Worm (Caenorhabditis elegans) whole organism, midembryonic: Measurements from ENCODE around the gene T27E7.4.

Experiments
- flt-1 ChIP-seq: fragments of 200-800 bp; sonication (Bioruptor generic); IDR thresholded peaks from 2 replicates; pipeline ENCODE4 v1.3.6; 2022; ENCODE audit warnings: missing genetic modification characterization, missing compliant biosample characterization
- klf-2 ChIP-seq: fragments of 200-800 bp; sonication (Bioruptor generic); conservative IDR thresholded peaks from 2 replicates; pipeline ENCODE4 v1.3.6; 2022; ENCODE audit warnings: missing genetic modification reagents, missing genetic modification characterization, missing compliant biosample characterization
- ref-1 ChIP-seq: fragments of 200-800 bp; sonication (Bioruptor generic); conservative IDR thresholded peaks from 2 replicates; pipeline ENCODE4 v1.3.6; 2022; ENCODE audit warnings: missing genetic modification reagents, missing genetic modification characterization, missing compliant biosample characterization
- ztf-23 ChIP-seq: fragments of 200-800 bp; sonication (Bioruptor generic); IDR thresholded peaks from 2 replicates; pipeline ENCODE4 v1.3.6; 2022; ENCODE audit warnings: missing genetic modification reagents, missing genetic modification characterization, missing compliant biosample characterization
- ztf-29 ChIP-seq: fragments of 200-800 bp; sonication (Bioruptor generic); IDR thresholded peaks from 2 replicates; pipeline ENCODE4 v1.3.6; 2022; ENCODE audit warnings: missing genetic modification reagents, missing genetic modification characterization, missing compliant biosample characterization

ce11 chrIV:14578650-14579193 lies 43.9 kb upstream of the T27E7.4 start, which contains the start of gene Y57G11B.8:
- TF ChIP-seq ztf-23 (GFP tag; lab: Robert Waterston, UW) (no peak), klf-2 (GFP tag; lab: Robert Waterston, UW) (no peak), flt-1 (GFP tag; lab: Robert Waterston, UW) (no peak), ref-1 (GFP tag; lab: Robert Waterston, UW) (no peak), ztf-29 (GFP tag; lab: Robert Waterston, UW) (no peak)
